Worm (Caenorhabditis elegans): ENCODE data around the gene F29B9.8.

DNA sequence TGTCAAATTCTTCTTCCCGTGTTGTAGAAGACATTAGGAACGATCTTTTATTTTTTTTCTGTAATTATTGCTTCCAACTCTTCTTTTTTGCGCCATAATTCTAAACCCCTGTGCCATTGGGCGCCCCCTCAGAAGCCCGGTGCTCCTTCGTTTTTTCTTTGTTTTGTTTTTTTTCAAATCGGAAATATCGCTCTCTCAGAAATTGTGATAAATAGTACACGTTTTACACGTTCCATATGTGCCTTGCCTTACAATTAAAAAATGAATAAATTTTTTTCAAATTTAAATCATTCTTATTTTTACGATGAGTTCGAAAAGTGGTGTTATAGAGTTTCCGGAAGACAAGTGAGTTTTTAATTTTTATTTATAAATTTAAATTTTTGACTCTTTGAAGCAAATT lies 2.0 kb downstream of the F29B9.8 start, which contains the start of gene F29B9.7:
- no peak for TF ChIP-seq mdl-1 (tag; optimal IDR thresholded peaks at IDR 0.05)
- no peak for TF ChIP-seq egl-5 (tag; optimal IDR thresholded peaks at IDR 0.05)
- no peak for TF ChIP-seq lin-39 (tag; optimal IDR thresholded peaks at IDR 0.05)
- no peak for TF ChIP-seq daf-12 (tag; optimal IDR thresholded peaks at IDR 0.05)
- TF ChIP-seq ceh-9 (tag; optimal IDR thresholded peaks at IDR 0.05) = no peak
